Fruit fly (Drosophila melanogaster) whole organism, embryonic: ENCODE data around the gene CG31717.

Source experiments
- B-H2 ChIP-seq: fragments of 200-800 bp; sonication (Bioruptor generic); optimal IDR thresholded peaks from 2 replicates; lab custom pipeline; 2018; ENCODE audit warnings: missing biosample characterization, mild to moderate bottlenecking, missing genetic modification characterization
- CG10979 ChIP-seq: fragments of 200-800 bp; sonication (Bioruptor generic); optimal IDR thresholded peaks from 2 replicates; lab custom pipeline; 2018; ENCODE audit warnings: missing biosample characterization, mild to moderate bottlenecking, missing genetic modification characterization, moderate library complexity
- CG11560 ChIP-seq: fragments of 200-800 bp; sonication (Bioruptor generic); IDR thresholded peaks from 3 replicates; pipeline ENCODE4 v1.3.6; 2022; ENCODE audit warnings: missing biosample characterization, missing genetic modification characterization
- CG12659 ChIP-seq: fragments of 200-800 bp; sonication (Bioruptor generic); optimal IDR thresholded peaks from 3 replicates; lab custom pipeline; 2017; ENCODE audit warnings: mild to moderate bottlenecking, missing biosample characterization, missing genetic modification reagents, missing genetic modification characterization
- CG13287 ChIP-seq: fragments of 200-800 bp; sonication (Bioruptor generic); IDR thresholded peaks from 2 replicates; pipeline ENCODE4 v1.3.6; 2022; ENCODE audit warnings: missing biosample characterization, missing genetic modification characterization; ENCODE audit not compliant: partially characterized antibody
- CG13424 ChIP-seq: fragments of 200-800 bp; sonication (Bioruptor generic); optimal IDR thresholded peaks from 2 replicates; lab custom pipeline; 2019; ENCODE audit warnings: missing biosample characterization, mild to moderate bottlenecking, missing genetic modification characterization, moderate library complexity
- CG14667 ChIP-seq: fragments of 200-800 bp; sonication (Bioruptor generic); IDR thresholded peaks from 2 replicates; pipeline ENCODE4 v1.3.6; 2022; ENCODE audit warnings: missing biosample characterization, missing genetic modification characterization
- CG14710 ChIP-seq: fragments of 200-800 bp; sonication (Bioruptor generic); optimal IDR thresholded peaks from 3 replicates; lab custom pipeline; 2019; ENCODE audit warnings: missing biosample characterization, mild to moderate bottlenecking, missing genetic modification characterization, moderate library complexity
- CG15011 ChIP-seq: fragments of 200-800 bp; sonication (Bioruptor generic); optimal IDR thresholded peaks from 3 replicates; lab custom pipeline; 2018; ENCODE audit warnings: missing biosample characterization, mild to moderate bottlenecking, missing genetic modification characterization
- CG16813 ChIP-seq: fragments of 200-800 bp; sonication (Bioruptor generic); IDR thresholded peaks from 3 replicates; pipeline ENCODE4 v1.3.6; 2022; ENCODE audit warnings: missing biosample characterization, missing genetic modification characterization; ENCODE audit not compliant: partially characterized antibody
- CG18262 ChIP-seq: fragments of 200-800 bp; optimal IDR thresholded peaks from 3 replicates; lab custom pipeline; 2019; ENCODE audit warnings: missing biosample characterization, mild to moderate bottlenecking, missing genetic modification characterization, moderate library complexity
- CG18599 ChIP-seq: fragments of 200-800 bp; sonication (Bioruptor generic); optimal IDR thresholded peaks from 3 replicates; lab custom pipeline; 2017; ENCODE audit warnings: missing biosample characterization, missing genetic modification characterization, mild to moderate bottlenecking, moderate library complexity, missing genetic modification reagents
- CG2116 ChIP-seq: fragments of 200-800 bp; sonication (Bioruptor generic); optimal IDR thresholded peaks from 3 replicates; lab custom pipeline; 2018; ENCODE audit warnings: missing biosample characterization, mild to moderate bottlenecking, missing genetic modification characterization
- CG2712 ChIP-seq: fragments of 200-800 bp; optimal IDR thresholded peaks from 3 replicates; lab custom pipeline; 2019; ENCODE audit warnings: missing biosample characterization, mild to moderate bottlenecking, missing genetic modification characterization, moderate library complexity
- CG34224 ChIP-seq: fragments of 200-800 bp; sonication (Bioruptor generic); IDR thresholded peaks from 3 replicates; pipeline ENCODE4 v1.3.6; 2022; ENCODE audit warnings: missing biosample characterization, missing genetic modification characterization; ENCODE audit not compliant: partially characterized antibody
- CG43689 ChIP-seq: fragments of 200-800 bp; sonication (Bioruptor generic); IDR thresholded peaks from 2 replicates; pipeline ENCODE4 v1.3.6; 2022; ENCODE audit warnings: missing biosample characterization, missing genetic modification characterization
- CG4820 ChIP-seq: fragments of 200-800 bp; sonication (Bioruptor generic); optimal IDR thresholded peaks from 3 replicates; lab custom pipeline; 2016; ENCODE audit warnings: missing biosample characterization, missing genetic modification characterization
- CG6689 ChIP-seq: fragments of 200-800 bp; sonication (Bioruptor generic); IDR thresholded peaks from 2 replicates; pipeline ENCODE4 v1.3.6; 2022; ENCODE audit warnings: missing biosample characterization, missing genetic modification characterization
- CG8290 ChIP-seq, 3 experiments: fragments of 200-800 bp; sonication (Bioruptor generic); optimal IDR thresholded peaks; 2 replicates each; lab custom pipeline; 2016 to 2019; ENCODE audit warnings: missing biosample characterization in 3 of 3, missing genetic modification characterization in 3 of 3, mild to moderate bottlenecking in 2 of 3, moderate library complexity in 1 of 3
- Dll ChIP-seq: fragments of 200-800 bp; sonication (Bioruptor generic); IDR thresholded peaks from 4 replicates; pipeline ENCODE4 v1.3.6; 2022; ENCODE audit warnings: missing biosample characterization, missing genetic modification characterization; ENCODE audit not compliant: partially characterized antibody
- Doc3 ChIP-seq: fragments of 200-800 bp; sonication (Bioruptor generic); IDR thresholded peaks from 3 replicates; pipeline ENCODE4 v1.3.6; 2022; ENCODE audit warnings: missing biosample characterization, missing genetic modification characterization; ENCODE audit not compliant: partially characterized antibody
- Dp ChIP-seq: fragments of 200-800 bp; sonication (Bioruptor generic); optimal IDR thresholded peaks from 2 replicates; lab custom pipeline; 2018; ENCODE audit warnings: missing biosample characterization, mild to moderate bottlenecking, missing genetic modification characterization, moderate library complexity
- Drgx ChIP-seq: fragments of 200-800 bp; sonication (Bioruptor generic); IDR thresholded peaks from 2 replicates; pipeline ENCODE4 v1.3.6; 2022; ENCODE audit warnings: missing biosample characterization, missing genetic modification characterization
- HLH4C ChIP-seq: fragments of 200-800 bp; sonication (Bioruptor generic); IDR thresholded peaks from 3 replicates; pipeline ENCODE4 v1.3.6; 2022; ENCODE audit warnings: missing biosample characterization, missing genetic modification characterization; ENCODE audit not compliant: partially characterized antibody
- Kr ChIP-seq: fragments of 200-800 bp; sonication (Bioruptor generic); optimal IDR thresholded peaks from 2 replicates; lab custom pipeline; 2017; ENCODE audit warnings: missing biosample characterization, mild to moderate bottlenecking, missing genetic modification characterization
- Med ChIP-seq: fragments of 200-800 bp; sonication (Bioruptor generic); peaks from one replicate; lab custom pipeline; 2016; ENCODE audit warnings: missing biosample characterization, missing genetic modification characterization, mild to moderate bottlenecking, inconsistent platforms, moderate library complexity
- Mes4 ChIP-seq: fragments of 200-800 bp; sonication (Bioruptor generic); optimal IDR thresholded peaks from 2 replicates; lab custom pipeline; 2016; ENCODE audit warnings: missing biosample characterization, missing genetic modification characterization
- NC2α ChIP-seq: fragments of 200-800 bp; sonication (Bioruptor generic); optimal IDR thresholded peaks from 2 replicates; lab custom pipeline; 2016; ENCODE audit warnings: missing biosample characterization, missing genetic modification characterization
- Rfx ChIP-seq: fragments of 200-800 bp; sonication (Bioruptor generic); IDR thresholded peaks from 2 replicates; pipeline ENCODE4 v1.3.6; 2022; ENCODE audit warnings: missing biosample characterization, missing genetic modification characterization
- Scr ChIP-seq: fragments of 200-800 bp; sonication (Bioruptor generic); IDR thresholded peaks from 2 replicates; pipeline ENCODE4 v1.3.6; 2022; ENCODE audit warnings: missing biosample characterization, missing genetic modification characterization; ENCODE audit not compliant: partially characterized antibody
- aop ChIP-seq: fragments of 200-800 bp; sonication (Bioruptor generic); IDR thresholded peaks from 2 replicates; pipeline ENCODE4 v1.3.6; 2022; ENCODE audit warnings: missing biosample characterization, missing genetic modification characterization
- bcd ChIP-seq: fragments of 200-800 bp; sonication (Bioruptor generic); optimal IDR thresholded peaks from 2 replicates; lab custom pipeline; 2017; ENCODE audit warnings: missing biosample characterization, mild to moderate bottlenecking, missing genetic modification characterization
- btn ChIP-seq: fragments of 200-800 bp; sonication (Bioruptor generic); optimal IDR thresholded peaks from 2 replicates; lab custom pipeline; 2016; ENCODE audit warnings: missing biosample characterization, missing genetic modification characterization
- dm ChIP-seq: fragments of 200-800 bp; sonication (Bioruptor generic); optimal IDR thresholded peaks from 3 replicates; lab custom pipeline; 2016; ENCODE audit warnings: missing biosample characterization, missing genetic modification characterization
- dpn ChIP-seq, 2 experiments: fragments of 200-800 bp; sonication (Bioruptor generic); optimal IDR thresholded peaks; 3 replicates each; lab custom pipeline; 2016; ENCODE audit warnings: missing biosample characterization in 2 of 2, missing genetic modification characterization in 2 of 2
- fru ChIP-seq: fragments of >200 bp; optimal IDR thresholded peaks from 2 replicates; lab custom pipeline; 2017
- inv ChIP-seq: fragments of 200-800 bp; sonication (Bioruptor generic); IDR thresholded peaks from 2 replicates; pipeline ENCODE4 v1.3.6; 2022; ENCODE audit warnings: missing biosample characterization, missing genetic modification characterization; ENCODE audit not compliant: partially characterized antibody
- kah ChIP-seq: fragments of 200-800 bp; sonication (Bioruptor generic); optimal IDR thresholded peaks from 2 replicates; lab custom pipeline; 2018; ENCODE audit warnings: missing biosample characterization, mild to moderate bottlenecking, missing genetic modification characterization
- nmo ChIP-seq: fragments of 200-800 bp; sonication (Bioruptor generic); optimal IDR thresholded peaks from 2 replicates; lab custom pipeline; 2018; ENCODE audit warnings: missing biosample characterization, mild to moderate bottlenecking, missing genetic modification characterization, moderate library complexity
- pfk ChIP-seq: fragments of 200-800 bp; sonication (Bioruptor generic); optimal IDR thresholded peaks from 2 replicates; lab custom pipeline; 2018; ENCODE audit warnings: missing biosample characterization, mild to moderate bottlenecking, missing genetic modification characterization, moderate library complexity
- slbo ChIP-seq: fragments of 200-800 bp; sonication (Bioruptor generic); IDR thresholded peaks from 2 replicates; pipeline ENCODE4 v1.3.6; 2022; ENCODE audit warnings: missing biosample characterization, missing genetic modification characterization
- sna ChIP-seq: fragments of 200-800 bp; sonication (Bioruptor generic); IDR thresholded peaks from 2 replicates; pipeline ENCODE4 v1.3.6; 2022; ENCODE audit warnings: missing biosample characterization, missing genetic modification characterization; ENCODE audit not compliant: partially characterized antibody
- so ChIP-seq: fragments of 200-800 bp; sonication (Bioruptor generic); IDR thresholded peaks from 3 replicates; pipeline ENCODE4 v1.3.6; 2022; ENCODE audit warnings: missing biosample characterization, missing genetic modification characterization
- stwl ChIP-seq: fragments of 200-800 bp; sonication (Bioruptor generic); optimal IDR thresholded peaks from 3 replicates; lab custom pipeline; 2018; ENCODE audit warnings: missing biosample characterization, mild to moderate bottlenecking, missing genetic modification characterization, moderate library complexity
- trem ChIP-seq: fragments of 200-800 bp; optimal IDR thresholded peaks from 3 replicates; lab custom pipeline; 2019; ENCODE audit warnings: missing biosample characterization, mild to moderate bottlenecking, missing genetic modification characterization, moderate library complexity
- vnd ChIP-seq: fragments of 200-800 bp; sonication (Bioruptor generic); IDR thresholded peaks from 3 replicates; pipeline ENCODE4 v1.3.6; 2022; ENCODE audit warnings: missing biosample characterization, missing genetic modification characterization; ENCODE audit not compliant: partially characterized antibody
- wor ChIP-seq: fragments of 200-800 bp; sonication (Bioruptor generic); IDR thresholded peaks from 2 replicates; pipeline ENCODE4 v1.3.6; 2022; ENCODE audit warnings: missing biosample characterization, missing genetic modification characterization
- yki ChIP-seq: fragments of >200 bp; optimal IDR thresholded peaks from 3 replicates; lab custom pipeline; 2018

Gene CG31717

DNA sequence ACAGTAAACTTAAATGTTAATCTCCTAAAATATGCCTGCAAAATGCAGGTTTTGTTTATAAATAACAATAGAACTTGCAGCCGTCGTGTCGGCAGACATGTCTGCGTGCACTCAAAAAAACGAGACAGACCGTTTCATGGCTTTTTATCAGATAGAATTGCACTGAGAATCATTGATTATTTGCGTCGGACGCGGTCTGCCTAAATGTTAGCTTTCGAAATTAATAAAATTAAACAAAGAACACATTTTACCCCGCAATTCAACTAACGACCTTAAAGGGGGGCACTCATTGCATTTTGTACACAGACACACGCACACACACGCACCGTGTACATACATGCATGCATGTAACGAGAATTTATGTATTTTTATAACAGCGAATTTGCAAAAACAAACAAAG is 26.3 kb downstream of the CG31717 start (continued):
- TF ChIP-seq pfk (GFP tag; lab: Kevin White, UChicago): no peak
- TF ChIP-seq NC2α (GFP tag; lab: Kevin White, UChicago): no peak
- peak; percentile 5 to 22 for TF ChIP-seq dpn (GFP tag; optimal IDR thresholded peaks at IDR 0.05; lab: Kevin White, UChicago)
- peak; percentile 5 for TF ChIP-seq dm (GFP tag; lab: Kevin White, UChicago)
- peak; percentile 17 for TF ChIP-seq btn (GFP tag; lab: Kevin White, UChicago)
- no peak for TF ChIP-seq CG15011 (GFP tag; lab: Kevin White, UChicago)
- TF ChIP-seq bcd (GFP tag; lab: Kevin White, UChicago): no peak
- TF ChIP-seq CG18262 (tag; lab: Kevin White, UChicago): peak; percentile 20
- no peak for TF ChIP-seq Dp
- TF ChIP-seq, all 482 proteins: peak for 73

- TF ChIP-seq CG13424 (tag; lab: Kevin White, UChicago): peak; percentile 7
- TF ChIP-seq nmo (GFP tag; lab: Kevin White, UChicago): peak; percentile 16
- peak; percentile 42 for TF ChIP-seq CG2116 (GFP tag; lab: Kevin White, UChicago)
- peak; percentile 46 for TF ChIP-seq Med (GFP tag; lab: Kevin White, UChicago)
- TF ChIP-seq Rfx: peak; percentile 48; the same call in 1 of the 2 replicates
- no peak for TF ChIP-seq CG4820 (GFP tag; lab: Kevin White, UChicago)
- no peak for TF ChIP-seq CG14667 (GFP tag; lab: Robert Waterston, UW)
- TF ChIP-seq CG16813 (GFP tag; lab: Robert Waterston, UW): peak; percentile 90
- no peak for TF ChIP-seq CG6689 (GFP tag; lab: Robert Waterston, UW)
- TF ChIP-seq CG34224 (GFP tag; lab: Robert Waterston, UW): peak; percentile 86
- no peak for TF ChIP-seq aop (GFP tag; lab: Robert Waterston, UW)
- TF ChIP-seq so (GFP tag; lab: Robert Waterston, UW): no peak
- TF ChIP-seq Dp: peak; percentile 27
- TF ChIP-seq wor (GFP tag; lab: Robert Waterston, UW): no peak
- peak; percentile 70 for TF ChIP-seq CG12659 (GFP tag; lab: Kevin White, UChicago)
- no peak for TF ChIP-seq CG14710 (tag; lab: Kevin White, UChicago)
- no peak for TF ChIP-seq CG43689 (GFP tag; lab: Robert Waterston, UW)
- TF ChIP-seq CG11560 (tag; lab: Robert Waterston, UW): no peak
- TF ChIP-seq yki: no peak
- peak; percentile 68 for TF ChIP-seq Doc3
- no peak for TF ChIP-seq fru (lab: Kevin White, UChicago)
- TF ChIP-seq kah (GFP tag; lab: Kevin White, UChicago): no peak
- peak; percentile 91 for TF ChIP-seq pfk (GFP tag; lab: Kevin White, UChicago)
- TF ChIP-seq Kr (GFP tag; lab: Kevin White, UChicago): no peak
- peak; percentile 2 for TF ChIP-seq CG8290 (GFP tag; optimal IDR thresholded peaks at IDR 0.05; lab: Kevin White, UChicago)
- TF ChIP-seq CG8290 (tag; optimal IDR thresholded peaks at IDR 0.05; lab: Kevin White, UChicago): no peak
- TF ChIP-seq Drgx (GFP tag; lab: Robert Waterston, UW): no peak
- peak; percentile 85 for TF ChIP-seq CG13287
- peak; percentile 93 for TF ChIP-seq inv (GFP tag; lab: Robert Waterston, UW)
- peak; percentile 89 for TF ChIP-seq Scr (GFP tag; lab: Robert Waterston, UW)
- no peak for TF ChIP-seq slbo (GFP tag; lab: Robert Waterston, UW)
- TF ChIP-seq CG18599 (GFP tag; lab: Kevin White, UChicago): no peak
- TF ChIP-seq stwl (tag; lab: Kevin White, UChicago): peak; percentile 59
- TF ChIP-seq B-H2 (GFP tag; lab: Kevin White, UChicago): peak; percentile 9
- TF ChIP-seq vnd (GFP tag; lab: Robert Waterston, UW): peak; percentile 88
- TF ChIP-seq Dll: peak; percentile 81
- peak; percentile 66 for TF ChIP-seq trem (tag; lab: Kevin White, UChicago)
- TF ChIP-seq CG10979: no peak
- peak; percentile 87 for TF ChIP-seq HLH4C (GFP tag; lab: Robert Waterston, UW)
- TF ChIP-seq sna: peak; percentile 79
- no peak for TF ChIP-seq Mes4
- peak; percentile 32 for TF ChIP-seq CG2712 (tag; lab: Kevin White, UChicago)
These were observed 26.8 kb downstream of the CG31717 start for dm6 chr2L:10277362-10277761.
